Fruit fly (Drosophila melanogaster): ENCODE results near the gene MYPT-75D.

Gene MYPT-75D

DNA sequence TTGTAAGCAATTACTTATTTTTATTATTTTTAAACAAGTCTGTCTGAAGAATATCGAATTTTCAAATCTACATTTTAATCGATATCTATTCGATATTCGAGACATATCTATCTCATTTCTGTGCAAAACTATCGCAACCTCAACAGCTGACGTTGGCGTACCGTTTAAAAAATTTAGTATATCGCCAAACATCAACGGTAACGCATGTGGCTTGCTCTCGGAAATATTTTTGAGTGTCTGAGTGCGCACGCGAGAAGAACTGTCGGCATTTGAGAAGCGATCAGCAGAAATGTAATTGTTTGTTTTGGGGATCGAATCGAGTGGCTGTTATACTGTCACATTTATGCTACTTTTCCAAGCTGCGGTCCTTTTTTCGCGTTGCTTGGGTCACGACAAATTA lies at the start of gene MYPT-75D:
TSS of gene MYPT-75D (plus strand) at position 174 of the 400 bp plus-strand sequence.
- no peak for TF ChIP-seq N (GFP tag; optimal IDR thresholded peaks at IDR 0.05)
- peak; percentile 75 for TF ChIP-seq Hr83 (GFP tag; optimal IDR thresholded peaks at IDR 0.05; ENCODE audit: poor library complexity, severe bottlenecking)
- no peak for TF ChIP-seq OdsH (GFP tag; optimal IDR thresholded peaks at IDR 0.05)
- peak in 1 of 2 experiments; percentile 21 for TF ChIP-seq foxo (GFP tag; optimal IDR thresholded peaks at IDR 0.05)
- TF ChIP-seq h (GFP tag; optimal IDR thresholded peaks at IDR 0.05): no peak
- no peak for TF ChIP-seq pan (optimal IDR thresholded peaks at IDR 0.05)
- no peak for TF ChIP-seq Mio (GFP tag; optimal IDR thresholded peaks at IDR 0.05)
- TF ChIP-seq ey (GFP tag; optimal IDR thresholded peaks at IDR 0.05): no peak
- no peak for TF ChIP-seq Dfd (GFP tag; optimal IDR thresholded peaks at IDR 0.05)
- TF ChIP-seq Hr78 (GFP tag; optimal IDR thresholded peaks at IDR 0.05): no peak
- no peak for TF ChIP-seq usp (GFP tag; optimal IDR thresholded peaks at IDR 0.05)
- TF ChIP-seq Dif (GFP tag; optimal IDR thresholded peaks at IDR 0.05; ENCODE audit: partially characterized antibody): no peak
- TF ChIP-seq HLH106 (tag; optimal IDR thresholded peaks at IDR 0.05): no peak
- no peak for TF ChIP-seq sage (GFP tag; optimal IDR thresholded peaks at IDR 0.05)
- no peak for TF ChIP-seq dsf (GFP tag; optimal IDR thresholded peaks at IDR 0.05; ENCODE audit: borderline replicate concordance)
- TF ChIP-seq Hnf4 (GFP tag; optimal IDR thresholded peaks at IDR 0.05): peak; percentile 65
- TF ChIP-seq woc (GFP tag; optimal IDR thresholded peaks at IDR 0.05): no peak
- no peak for TF ChIP-seq lola (GFP tag; optimal IDR thresholded peaks at IDR 0.05)
- TF ChIP-seq Jra (GFP tag; optimal IDR thresholded peaks at IDR 0.05): no peak
- no peak for TF ChIP-seq brk (GFP tag; optimal IDR thresholded peaks at IDR 0.05)
- TF ChIP-seq psq (GFP tag; optimal IDR thresholded peaks at IDR 0.05): no peak
- TF ChIP-seq rgr (GFP tag; optimal IDR thresholded peaks at IDR 0.05): peak; percentile 39
- no peak for TF ChIP-seq fru (GFP tag; optimal IDR thresholded peaks at IDR 0.05)
- TF ChIP-seq br (GFP tag; optimal IDR thresholded peaks at IDR 0.05): no peak
- TF ChIP-seq tai (GFP tag; optimal IDR thresholded peaks at IDR 0.05): peak; percentile 16
- no peak for TF ChIP-seq Rel (GFP tag; optimal IDR thresholded peaks at IDR 0.05)
- TF ChIP-seq Rel (tag; optimal IDR thresholded peaks at IDR 0.05): peak; percentile 22
- no peak for TF ChIP-seq GATAd (GFP tag; optimal IDR thresholded peaks at IDR 0.05)
- TF ChIP-seq Vsx2 (GFP tag; optimal IDR thresholded peaks at IDR 0.05; ENCODE audit: partially characterized antibody): no peak
- TF ChIP-seq Myc (optimal IDR thresholded peaks at IDR 0.05): no peak
- TF ChIP-seq dmrt93B (GFP tag; optimal IDR thresholded peaks at IDR 0.05): no peak
- peak in 1 of 2 experiments; percentile 27 for TF ChIP-seq dl (GFP tag; optimal IDR thresholded peaks at IDR 0.05; ENCODE audit: insufficient read depth in 1 of 2, partially characterized antibody in 2 of 2)
- no peak for TF ChIP-seq CG32264 (GFP tag; optimal IDR thresholded peaks at IDR 0.05)
- peak; percentile 18 for TF ChIP-seq jim (GFP tag; optimal IDR thresholded peaks at IDR 0.05)
- peak; percentile 25 for TF ChIP-seq Sp1 (GFP tag; optimal IDR thresholded peaks at IDR 0.05)
- no peak for TF ChIP-seq CrebA (GFP tag; optimal IDR thresholded peaks at IDR 0.05; ENCODE audit: borderline replicate concordance)
- no peak for TF ChIP-seq CG9705 (GFP tag; optimal IDR thresholded peaks at IDR 0.05)
- TF ChIP-seq sv (GFP tag; optimal IDR thresholded peaks at IDR 0.05): no peak
- TF ChIP-seq Abd-B (GFP tag; optimal IDR thresholded peaks at IDR 0.05): no peak

DNA sequence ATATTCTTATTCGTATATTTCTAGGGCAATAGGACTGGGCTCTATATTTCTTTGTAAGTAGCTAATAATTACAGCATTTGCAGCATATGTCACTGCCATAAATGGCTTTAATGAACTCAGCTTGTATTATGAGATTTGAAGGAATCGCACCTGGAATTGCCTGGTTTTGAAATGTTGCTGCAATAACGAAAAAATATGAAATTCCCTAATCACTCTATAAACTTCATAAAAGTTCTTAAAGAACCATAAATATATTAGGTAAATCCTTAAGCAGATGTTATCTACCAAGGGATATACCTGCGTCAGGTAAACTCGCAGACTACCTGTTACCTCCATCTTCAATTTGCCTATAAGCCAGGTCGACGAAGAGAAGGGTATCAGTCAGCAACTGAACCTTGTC lies 37.4 kb upstream of the MYPT-75D start, which contains the start of gene CG7271:
TSS of gene CG7271 (plus strand) at position 373 of the 400 bp plus-strand sequence.
- no peak for TF ChIP-seq Rel (GFP tag; optimal IDR thresholded peaks at IDR 0.05)
- no peak for TF ChIP-seq Rel (tag; optimal IDR thresholded peaks at IDR 0.05)
- no peak for TF ChIP-seq Dif (GFP tag; optimal IDR thresholded peaks at IDR 0.05; ENCODE audit: partially characterized antibody)
- no peak for TF ChIP-seq Mio (GFP tag; optimal IDR thresholded peaks at IDR 0.05)
- no peak for TF ChIP-seq ey (GFP tag; optimal IDR thresholded peaks at IDR 0.05)
- TF ChIP-seq CrebA (GFP tag; optimal IDR thresholded peaks at IDR 0.05; ENCODE audit: borderline replicate concordance): no peak
- no peak for TF ChIP-seq Dfd (GFP tag; optimal IDR thresholded peaks at IDR 0.05)
- no peak for TF ChIP-seq dmrt93B (GFP tag; optimal IDR thresholded peaks at IDR 0.05)
- no peak for TF ChIP-seq OdsH (GFP tag; optimal IDR thresholded peaks at IDR 0.05)
- no peak for TF ChIP-seq Jra (GFP tag; optimal IDR thresholded peaks at IDR 0.05)

DNA sequence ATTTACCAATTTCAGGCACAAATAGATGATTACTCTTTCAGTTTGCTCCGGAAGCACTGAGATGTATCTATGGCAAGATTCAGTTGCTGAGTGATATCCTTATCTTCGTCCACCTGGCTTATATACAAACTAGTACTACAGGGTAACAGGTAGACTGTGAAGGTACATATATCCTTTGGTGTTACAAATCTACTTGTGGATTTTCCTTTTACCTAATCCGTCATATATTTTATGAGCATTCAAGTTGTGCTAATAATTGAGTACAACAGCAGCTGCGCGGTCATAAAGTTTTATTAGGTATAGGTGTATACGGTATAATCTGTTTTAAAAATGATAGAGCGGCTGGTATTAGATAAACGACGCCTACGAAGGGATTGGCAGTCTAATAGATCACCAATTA lies 32.1 kb upstream of the MYPT-75D start, which contains the start of gene term:
TSS of gene term (minus strand) at position 101 of the 400 bp plus-strand sequence.
- TF ChIP-seq tai (GFP tag; optimal IDR thresholded peaks at IDR 0.05) (no peak), dsf (GFP tag; optimal IDR thresholded peaks at IDR 0.05; ENCODE audit: borderline replicate concordance) (no peak), h (GFP tag; optimal IDR thresholded peaks at IDR 0.05) (no peak), dl (GFP tag; optimal IDR thresholded peaks at IDR 0.05; ENCODE audit: insufficient read depth in 1 of 2, partially characterized antibody in 2 of 2) (no peak), Hr83 (GFP tag; optimal IDR thresholded peaks at IDR 0.05; ENCODE audit: poor library complexity, severe bottlenecking) (no peak), usp (GFP tag; optimal IDR thresholded peaks at IDR 0.05) (no peak), Dfd (GFP tag; optimal IDR thresholded peaks at IDR 0.05) (no peak), Sp1 (GFP tag; optimal IDR thresholded peaks at IDR 0.05) (no peak), fru (GFP tag; optimal IDR thresholded peaks at IDR 0.05) (no peak), Dif (GFP tag; optimal IDR thresholded peaks at IDR 0.05; ENCODE audit: partially characterized antibody) (no peak), br (GFP tag; optimal IDR thresholded peaks at IDR 0.05) (no peak), pan (optimal IDR thresholded peaks at IDR 0.05) (no peak), jim (GFP tag; optimal IDR thresholded peaks at IDR 0.05) (no peak), sage (GFP tag; optimal IDR thresholded peaks at IDR 0.05) (no peak), Myc (optimal IDR thresholded peaks at IDR 0.05) (no peak), Jra (GFP tag; optimal IDR thresholded peaks at IDR 0.05) (no peak), Hr78 (GFP tag; optimal IDR thresholded peaks at IDR 0.05) (no peak), woc (GFP tag; optimal IDR thresholded peaks at IDR 0.05) (no peak)
